Worm (Caenorhabditis elegans): Measurements from ENCODE around the gene ZK622.5.

DNA sequence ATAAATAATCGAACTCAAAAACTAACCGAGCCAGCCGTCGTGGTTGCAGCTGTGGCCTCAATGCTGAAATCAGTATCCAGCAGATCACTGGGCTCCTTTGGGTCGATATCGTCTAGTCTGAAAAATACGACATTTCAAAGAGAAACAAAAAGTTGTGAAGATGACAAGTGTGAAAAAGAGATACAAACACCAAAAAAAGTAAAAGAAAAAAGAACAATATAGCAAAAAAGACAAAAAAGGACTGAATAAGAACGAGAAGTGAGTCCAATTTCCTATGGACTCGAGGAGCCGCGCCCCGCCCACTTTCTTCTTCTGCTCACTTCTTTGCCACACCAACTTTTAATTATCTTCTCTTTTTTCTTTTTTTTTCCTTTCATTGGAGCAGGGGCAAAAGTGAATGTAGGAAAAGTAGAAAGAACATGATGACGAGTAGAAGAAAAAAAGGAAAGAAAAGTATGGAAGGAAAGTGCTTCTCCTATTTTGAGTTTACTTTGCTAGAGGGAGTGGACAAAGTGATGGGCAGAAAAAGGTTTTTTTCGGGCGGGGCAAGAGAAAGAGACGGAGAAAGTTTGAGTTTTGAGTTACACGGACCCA is 17.4 kb upstream of the ZK622.5 start, which contains the start of gene drn-1:
- TF ChIP-seq ceh-14 (tag; optimal IDR thresholded peaks at IDR 0.05): no peak
- no peak for TF ChIP-seq nhr-11 (tag; optimal IDR thresholded peaks at IDR 0.05)
- no peak for TF ChIP-seq nfya-1 (tag; optimal IDR thresholded peaks at IDR 0.05)
- no peak for TF ChIP-seq syd-9 (tag; optimal IDR thresholded peaks at IDR 0.05)
- no peak for TF ChIP-seq ceh-9 (tag; optimal IDR thresholded peaks at IDR 0.05)
- no peak for TF ChIP-seq dve-1 (tag; optimal IDR thresholded peaks at IDR 0.05)
- no peak for TF ChIP-seq ceh-18 (tag; optimal IDR thresholded peaks at IDR 0.05)
- TF ChIP-seq Y22D7AL.16 (tag; optimal IDR thresholded peaks at IDR 0.05): no peak
- no peak for TF ChIP-seq unc-55 (GFP tag; optimal IDR thresholded peaks at IDR 0.05)
- TF ChIP-seq ceh-24 (tag; optimal IDR thresholded peaks at IDR 0.05): no peak
- no peak for TF ChIP-seq ceh-2 (tag; optimal IDR thresholded peaks at IDR 0.05)

All from whole organism, late embryonic.